Worm (Caenorhabditis elegans) whole organism, L1 larva: ENCODE data around the gene spp-28.

Experiments
- C04F5.9 ChIP-seq: sonication (generic microtip); optimal IDR thresholded peaks from 2 replicates; lab custom pipeline; 2016; ENCODE audit warnings: missing genetic modification characterization, missing compliant biosample characterization
- F16B12.6 ChIP-seq: fragments of 150-350 bp; optimal IDR thresholded peaks from 2 replicates; lab custom pipeline; 2014; ENCODE audit warnings: missing biosample characterization, missing genetic modification characterization
- Y116A8C.19 ChIP-seq: sonication (generic microtip); optimal IDR thresholded peaks from 2 replicates; lab custom pipeline; 2016; ENCODE audit warnings: missing compliant biosample characterization, missing genetic modification characterization, borderline replicate concordance
- aha-1 ChIP-seq: fragments of 150-350 bp; optimal IDR thresholded peaks from 2 replicates; lab custom pipeline; 2014; ENCODE audit warnings: missing biosample characterization, missing genetic modification characterization
- alr-1 ChIP-seq: fragments of 200-800 bp; sonication (Bioruptor generic); optimal IDR thresholded peaks from 2 replicates; lab custom pipeline; 2018; ENCODE audit warnings: borderline replicate concordance, mild to moderate bottlenecking, missing genetic modification characterization, missing compliant biosample characterization
- aly-2 ChIP-seq: fragments of 150-350 bp; optimal IDR thresholded peaks from 2 replicates; lab custom pipeline; 2014; ENCODE audit warnings: missing biosample characterization, missing genetic modification characterization
- ceh-63 ChIP-seq: fragments of 200-800 bp; sonication (Bioruptor generic); optimal IDR thresholded peaks from 2 replicates; lab custom pipeline; 2018; ENCODE audit warnings: mild to moderate bottlenecking, missing genetic modification characterization, missing compliant biosample characterization
- ceh-8 ChIP-seq: fragments of 200-800 bp; sonication (Bioruptor generic); optimal IDR thresholded peaks from 2 replicates; lab custom pipeline; 2018; ENCODE audit warnings: mild to moderate bottlenecking, missing genetic modification characterization, moderate library complexity, missing compliant biosample characterization
- ceh-82 ChIP-seq, 3 experiments: fragments of 150-350 bp in 1 of 3; sonication (generic microtip) in 2 of 3; optimal IDR thresholded peaks; 2 replicates each; lab custom pipeline; 2014 to 2017; ENCODE audit warnings: missing biosample characterization in 3 of 3, missing genetic modification characterization in 3 of 3
- ceh-88 ChIP-seq: fragments of 200-800 bp; sonication (Bioruptor generic); IDR thresholded peaks from 2 replicates; pipeline ENCODE4 v1.3.6; 2022; ENCODE audit warnings: missing genetic modification characterization, missing compliant biosample characterization
- dsc-1 ChIP-seq: sonication (generic microtip); optimal IDR thresholded peaks from 2 replicates; lab custom pipeline; 2016; ENCODE audit warnings: mild to moderate bottlenecking, missing genetic modification characterization, missing compliant biosample characterization
- egl-13 ChIP-seq: sonication (generic microtip); optimal IDR thresholded peaks from 2 replicates; lab custom pipeline; 2016; ENCODE audit warnings: missing genotype, missing genetic modification reagents, missing genetic modification characterization, missing compliant biosample characterization
- egl-27 ChIP-seq, 2 experiments: fragments of 150-350 bp in 1 of 2; sonication (generic microtip); optimal IDR thresholded peaks; 3 replicates each; lab custom pipeline; 2017 to 2018; ENCODE audit warnings: missing biosample characterization in 2 of 2, missing genetic modification characterization in 2 of 2, missing genetic modification reagents in 2 of 2
- fkh-4 ChIP-seq: sonication (generic microtip); optimal IDR thresholded peaks from 2 replicates; lab custom pipeline; 2016; ENCODE audit warnings: missing compliant biosample characterization, missing genetic modification characterization, borderline replicate concordance
- fkh-8 ChIP-seq: sonication (generic microtip); optimal IDR thresholded peaks from 2 replicates; lab custom pipeline; 2016; ENCODE audit warnings: mild to moderate bottlenecking, missing genetic modification characterization, missing compliant biosample characterization
- fos-1 ChIP-seq: fragments of 150-350 bp; optimal IDR thresholded peaks from 2 replicates; lab custom pipeline; 2014; ENCODE audit warnings: missing biosample characterization, missing genetic modification characterization
- grh-1 ChIP-seq: fragments of 200-800 bp; sonication (Bioruptor generic); IDR thresholded peaks from 2 replicates; pipeline ENCODE4 v1.3.6; 2022; ENCODE audit warnings: missing genetic modification reagents, missing genetic modification characterization, missing compliant biosample characterization
- hlh-4 ChIP-seq: sonication (generic microtip); optimal IDR thresholded peaks from 2 replicates; lab custom pipeline; 2016; ENCODE audit warnings: mild to moderate bottlenecking, missing genetic modification characterization, missing compliant biosample characterization
- irx-1 ChIP-seq: sonication (generic microtip); optimal IDR thresholded peaks from 2 replicates; lab custom pipeline; 2016; ENCODE audit warnings: missing genetic modification characterization, missing compliant biosample characterization
- isw-1 ChIP-seq: fragments of 200-800 bp; sonication (Bioruptor generic); IDR thresholded peaks from 2 replicates; pipeline ENCODE4 v1.3.6; 2022; ENCODE audit warnings: missing genetic modification characterization, missing compliant biosample characterization
- lin-13 ChIP-seq: fragments of 150-350 bp; optimal IDR thresholded peaks from 2 replicates; lab custom pipeline; 2014; ENCODE audit warnings: missing biosample characterization, missing genetic modification reagents, missing genetic modification characterization
- lin-14 ChIP-seq: fragments of 200-800 bp; sonication (Bioruptor generic); optimal IDR thresholded peaks from 2 replicates; lab custom pipeline; 2018; ENCODE audit warnings: mild to moderate bottlenecking, missing genetic modification characterization, moderate library complexity, missing compliant biosample characterization
- lin-15B ChIP-seq: fragments of 150-350 bp; sonication (generic microtip); optimal IDR thresholded peaks from 3 replicates; lab custom pipeline; 2014; ENCODE audit warnings: missing biosample characterization, missing genetic modification characterization
- lir-3 ChIP-seq: sonication (generic microtip); optimal IDR thresholded peaks from 2 replicates; lab custom pipeline; 2016; ENCODE audit warnings: mild to moderate bottlenecking, missing genetic modification characterization, moderate library complexity, missing compliant biosample characterization; ENCODE audit not compliant: poor library complexity
- lsy-2 ChIP-seq, 2 experiments: fragments of 150-350 bp; optimal IDR thresholded peaks; 2 replicates each; lab custom pipeline; 2014; ENCODE audit warnings: missing biosample characterization in 2 of 2, missing genetic modification characterization in 2 of 2
- mdl-1 ChIP-seq, 2 experiments: fragments of 150-350 bp; optimal IDR thresholded peaks; 2 replicates each; lab custom pipeline; 2014 to 2017; ENCODE audit warnings: missing biosample characterization in 2 of 2, missing genetic modification characterization in 2 of 2, inconsistent platforms in 1 of 2
- mef-2 ChIP-seq: fragments of 150-350 bp; optimal IDR thresholded peaks from 2 replicates; lab custom pipeline; 2014; ENCODE audit warnings: missing biosample characterization, missing genetic modification characterization
- mep-1 ChIP-seq: fragments of 150-350 bp; optimal IDR thresholded peaks from 2 replicates; lab custom pipeline; 2014; ENCODE audit warnings: missing biosample characterization, missing genetic modification characterization
- nhr-12 ChIP-seq: sonication (generic microtip); optimal IDR thresholded peaks from 2 replicates; lab custom pipeline; 2017; ENCODE audit warnings: missing biosample characterization, missing genetic modification characterization
- nhr-19 ChIP-seq: fragments of 200-800 bp; sonication (Bioruptor generic); conservative IDR thresholded peaks from 2 replicates; pipeline ENCODE4 v1.3.6; 2022; ENCODE audit warnings: missing genetic modification characterization, missing compliant biosample characterization
- nhr-28 ChIP-seq: fragments of 150-350 bp; optimal IDR thresholded peaks from 2 replicates; lab custom pipeline; 2014; ENCODE audit warnings: missing biosample characterization, missing genetic modification characterization
- nhr-47 ChIP-seq: sonication (generic microtip); optimal IDR thresholded peaks from 2 replicates; lab custom pipeline; 2016; ENCODE audit warnings: mild to moderate bottlenecking, missing genetic modification characterization, moderate library complexity, missing compliant biosample characterization
- nhr-71 ChIP-seq: sonication (generic microtip); optimal IDR thresholded peaks from 2 replicates; lab custom pipeline; 2016; ENCODE audit warnings: mild to moderate bottlenecking, missing genetic modification characterization, moderate library complexity, missing compliant biosample characterization
- nhr-76 ChIP-seq: sonication (generic microtip); optimal IDR thresholded peaks from 2 replicates; lab custom pipeline; 2017; ENCODE audit warnings: missing biosample characterization, missing genetic modification characterization
- nhr-84 ChIP-seq: sonication (generic microtip); optimal IDR thresholded peaks from 2 replicates; lab custom pipeline; 2017; ENCODE audit warnings: missing biosample characterization, missing genetic modification characterization
- nhr-85 ChIP-seq: sonication (generic microtip); peaks from one replicate; lab custom pipeline; 2016; ENCODE audit warnings: missing genetic modification characterization, inconsistent platforms, missing compliant biosample characterization
- nhr-90 ChIP-seq: sonication (generic microtip); optimal IDR thresholded peaks from 2 replicates; lab custom pipeline; 2016; ENCODE audit warnings: mild to moderate bottlenecking, missing genetic modification characterization, missing compliant biosample characterization; ENCODE audit not compliant: poor library complexity
- pax-3 ChIP-seq: fragments of 200-800 bp; sonication (Bioruptor generic); optimal IDR thresholded peaks from 2 replicates; lab custom pipeline; 2018; ENCODE audit warnings: mild to moderate bottlenecking, missing genetic modification characterization, moderate library complexity, missing compliant biosample characterization
- rnt-1 ChIP-seq: sonication (generic microtip); optimal IDR thresholded peaks from 2 replicates; lab custom pipeline; 2016; ENCODE audit warnings: mild to moderate bottlenecking, missing genetic modification characterization, moderate library complexity, missing compliant biosample characterization
- snu-23 ChIP-seq: sonication (generic microtip); optimal IDR thresholded peaks from 2 replicates; lab custom pipeline; 2016; ENCODE audit warnings: missing genetic modification characterization, missing compliant biosample characterization
- sox-4 ChIP-seq: sonication (generic microtip); optimal IDR thresholded peaks from 2 replicates; lab custom pipeline; 2016; ENCODE audit warnings: missing genetic modification characterization, missing compliant biosample characterization
- sptf-1 ChIP-seq: fragments of 150-350 bp; optimal IDR thresholded peaks from 2 replicates; lab custom pipeline; 2014; ENCODE audit warnings: missing biosample characterization, missing genetic modification characterization
- sup-37 ChIP-seq: fragments of 200-800 bp; sonication (Bioruptor generic); optimal IDR thresholded peaks from 2 replicates; lab custom pipeline; 2018; ENCODE audit warnings: mild to moderate bottlenecking, missing genetic modification characterization, missing compliant biosample characterization
- tbx-2 ChIP-seq: sonication (generic microtip); optimal IDR thresholded peaks from 2 replicates; lab custom pipeline; 2016; ENCODE audit warnings: missing genetic modification characterization, missing compliant biosample characterization
- unc-130 ChIP-seq: fragments of 150-350 bp; optimal IDR thresholded peaks from 2 replicates; lab custom pipeline; 2017; ENCODE audit warnings: missing biosample characterization, missing genetic modification characterization, inconsistent platforms
- unc-30 ChIP-seq: sonication (generic microtip); optimal IDR thresholded peaks from 2 replicates; lab custom pipeline; 2017; ENCODE audit warnings: missing biosample characterization, missing genetic modification characterization
- unc-98 ChIP-seq: fragments of 200-800 bp; sonication (Bioruptor generic); IDR thresholded peaks from 2 replicates; pipeline ENCODE4 v1.3.6; 2022; ENCODE audit warnings: missing genetic modification characterization, missing compliant biosample characterization
- vab-15 ChIP-seq: sonication (generic microtip); optimal IDR thresholded peaks from 2 replicates; lab custom pipeline; 2017; ENCODE audit warnings: missing genotype, mild to moderate bottlenecking, missing genetic modification characterization, missing compliant biosample characterization
- zip-4 ChIP-seq: fragments of 200-800 bp; sonication (Bioruptor generic); optimal IDR thresholded peaks from 2 replicates; lab custom pipeline; 2018; ENCODE audit warnings: mild to moderate bottlenecking, missing genetic modification characterization, moderate library complexity, missing compliant biosample characterization

Gene spp-28

DNA sequence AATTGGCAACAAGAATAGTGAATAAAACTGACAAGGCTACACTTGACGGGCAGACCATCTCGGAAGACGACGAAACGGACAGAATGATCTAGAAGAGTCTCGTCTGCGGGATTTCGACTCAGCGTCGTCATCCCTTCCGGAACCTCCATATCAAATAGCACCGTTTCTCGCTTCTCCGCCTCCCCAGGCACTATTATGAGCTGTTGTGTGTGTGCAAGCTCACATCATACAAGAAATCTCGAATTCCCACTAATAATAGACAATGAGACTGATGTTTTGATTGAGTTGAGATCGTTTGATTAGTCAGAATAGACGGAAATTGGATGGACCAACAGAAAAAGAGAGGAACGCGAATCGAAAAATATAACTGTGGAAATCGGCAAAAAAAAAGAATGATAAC, at the start of gene spp-28:
Gene spp-28 (minus strand): TSS at position 101 of the 400 bp plus-strand sequence.
- TF ChIP-seq lin-13 (GFP tag; lab: Kevin White, UChicago): no peak
- no peak for TF ChIP-seq pax-3
- TF ChIP-seq ceh-82 (tag; optimal IDR thresholded peaks at IDR 0.05; lab: Kevin White, UChicago): no peak
- TF ChIP-seq fkh-4 (tag; lab: Kevin White, UChicago): no peak
- no peak for TF ChIP-seq lsy-2 (tag; optimal IDR thresholded peaks at IDR 0.05; lab: Kevin White, UChicago)
- TF ChIP-seq nhr-47 (tag; lab: Kevin White, UChicago): no peak
- TF ChIP-seq lin-15B (tag; lab: Kevin White, UChicago): no peak
- TF ChIP-seq grh-1 (GFP tag; lab: Robert Waterston, UW): no peak
- no peak for TF ChIP-seq ceh-8 (GFP tag; lab: Kevin White, UChicago)
- no peak for TF ChIP-seq lir-3
- TF ChIP-seq vab-15 (tag; lab: Kevin White, UChicago): no peak
- TF ChIP-seq zip-4 (GFP tag; lab: Kevin White, UChicago): no peak
- no peak for TF ChIP-seq ceh-88 (GFP tag; lab: Robert Waterston, UW)
- TF ChIP-seq nhr-12 (tag; lab: Kevin White, UChicago): no peak
- TF ChIP-seq nhr-76 (tag; lab: Kevin White, UChicago): no peak
- no peak for TF ChIP-seq nhr-90 (tag; lab: Kevin White, UChicago)
- no peak for TF ChIP-seq aha-1
- TF ChIP-seq unc-98 (GFP tag; lab: Robert Waterston, UW): no peak
- no peak for TF ChIP-seq alr-1 (tag; lab: Kevin White, UChicago)
- TF ChIP-seq nhr-71 (tag; lab: Kevin White, UChicago): no peak
- TF ChIP-seq, all 84 proteins: peak for 0

DNA sequence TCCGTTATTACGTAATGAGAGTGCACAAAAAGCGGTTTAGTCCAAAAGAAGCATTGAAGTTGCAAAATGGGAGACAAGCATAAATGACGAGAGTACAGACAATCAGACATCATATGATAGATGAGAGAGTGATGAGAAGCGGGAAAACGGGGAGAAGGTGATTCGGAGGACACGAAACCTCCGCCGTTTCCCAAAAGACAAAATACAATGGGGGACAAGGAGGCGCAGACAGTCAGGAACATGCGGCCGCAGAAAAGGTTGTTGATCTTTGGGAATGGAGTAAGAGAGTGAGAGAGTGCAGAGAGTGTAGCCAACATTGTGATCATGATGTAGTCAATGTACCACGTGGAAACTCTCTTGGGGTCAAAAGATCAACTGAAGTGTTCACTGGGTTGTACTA, 47.5 kb upstream of the spp-28 start:
- TF ChIP-seq aly-2 (tag; lab: Kevin White, UChicago) (no peak), mef-2 (tag; lab: Kevin White, UChicago) (peak; percentile 57), Y116A8C.19 (tag; lab: Kevin White, UChicago) (no peak), F16B12.6 (peak; percentile 3), unc-130 (tag; lab: Kevin White, UChicago) (peak; percentile 69), mdl-1 (tag; optimal IDR thresholded peaks at IDR 0.05; lab: Kevin White, UChicago) (peak; percentile 66 to 97), rnt-1 (tag; lab: Kevin White, UChicago) (peak; percentile 91), hlh-4 (tag; lab: Kevin White, UChicago) (no peak), nhr-28 (peak; percentile 80), nhr-84 (tag; lab: Kevin White, UChicago) (no peak), sox-4 (peak; percentile 79), sup-37 (GFP tag; lab: Kevin White, UChicago) (peak; percentile 80), unc-30 (no peak), grh-1 (GFP tag; lab: Robert Waterston, UW) (peak; percentile 81), ceh-82 (tag; optimal IDR thresholded peaks at IDR 0.05; lab: Kevin White, UChicago) (peak; percentile 72 to 79 (median 79)), isw-1 (peak; percentile 77), egl-13 (tag; lab: Kevin White, UChicago) (peak; percentile 83), fos-1 (peak; percentile 85), mep-1 (peak; percentile 92), fkh-8 (tag; lab: Kevin White, UChicago) (peak; percentile 97), snu-23 (peak; percentile 97), lir-3 (peak; percentile 84), sptf-1 (no peak), lin-14 (GFP tag; lab: Kevin White, UChicago) (peak; percentile 99), dsc-1 (tag; lab: Kevin White, UChicago) (peak; percentile 85), nhr-19 (GFP tag; lab: Robert Waterston, UW) (peak; percentile 89), ceh-63 (GFP tag; lab: Kevin White, UChicago) (no peak), irx-1 (peak; percentile 89), fkh-4 (tag; lab: Kevin White, UChicago) (no peak), unc-98 (GFP tag; lab: Robert Waterston, UW) (peak; percentile 15; the same call in 1 of the 2 replicates), nhr-85 (peak; percentile 99), lin-13 (GFP tag; lab: Kevin White, UChicago) (peak; percentile 91), C04F5.9 (tag; lab: Kevin White, UChicago) (peak; percentile 62), egl-27 (tag; optimal IDR thresholded peaks at IDR 0.05; lab: Kevin White, UChicago) (peak; percentile 61 to 94), pax-3 (peak; percentile 80), ceh-88 (GFP tag; lab: Robert Waterston, UW) (peak; percentile 65; the same call in 1 of the 2 replicates), tbx-2 (tag; lab: Kevin White, UChicago) (peak; percentile 93), ceh-8 (GFP tag; lab: Kevin White, UChicago) (peak; percentile 81)
